Fruit fly (Drosophila melanogaster): ENCODE data around the gene CG3402.

dm6 chr3L:638757-639353 is 13.8 kb downstream of the CG3402 start:
- TF ChIP-seq usp (GFP tag; optimal IDR thresholded peaks at IDR 0.05) (no peak), psq (optimal IDR thresholded peaks at IDR 0.05) (no peak)
